1 worm cellular context compared by ENCODE assay signal in the genomic region with DNA sequence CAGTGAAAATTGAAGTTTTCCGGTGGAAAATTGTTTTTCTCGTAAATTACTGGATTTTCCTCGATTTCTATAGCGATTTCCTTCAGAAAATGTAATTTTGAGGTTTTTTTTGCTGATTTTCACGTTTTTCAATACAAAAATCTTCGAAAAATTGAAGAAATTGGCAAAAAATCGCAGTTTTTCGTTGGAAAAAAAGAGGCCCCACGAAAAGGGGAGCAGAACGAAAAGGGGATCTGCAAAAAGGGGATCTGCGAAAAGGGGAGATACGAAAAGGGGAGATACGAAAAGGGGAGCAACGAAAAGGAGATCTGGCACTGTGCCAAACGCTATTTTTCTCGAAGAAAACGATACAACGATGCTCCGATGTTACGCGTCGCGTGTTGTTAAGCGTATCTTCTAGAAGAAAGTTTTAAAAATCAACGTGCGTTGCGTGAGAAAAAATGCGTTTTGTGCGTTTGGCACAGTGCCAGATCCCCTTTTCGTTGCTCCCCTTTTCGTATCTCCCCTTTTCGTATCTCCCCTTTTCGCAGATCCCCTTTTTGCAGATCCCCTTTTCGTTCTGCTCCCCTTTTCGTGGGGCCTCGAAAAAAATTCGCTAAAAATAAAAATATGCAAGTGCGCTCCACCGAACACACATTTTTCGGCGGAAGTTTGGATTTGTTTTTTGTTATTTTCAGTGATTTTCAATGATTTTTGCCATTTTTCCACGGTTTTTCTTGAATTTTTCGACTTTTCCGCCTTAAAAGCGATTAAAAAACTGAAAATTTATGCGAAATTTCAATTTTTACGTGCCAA.
TF ChIP-seq lines count a peak whose summit lies in the region.

No protein-coding gene starts in this region.

TF ChIP-seq in whole organism, L1 larva, 84 proteins besides CTCF, POLR2A, EP300 and RAD21 (continued from another document):
- TF ChIP-seq lin-13 (GFP tag; optimal IDR thresholded peaks at IDR 0.05; lab: Kevin White, UChicago) (peak; percentile 41), pax-3 (tag; optimal IDR thresholded peaks at IDR 0.05; lab: Kevin White, UChicago) (peak; percentile 49), nhr-20 (tag; optimal IDR thresholded peaks at IDR 0.05; lab: Kevin White, UChicago) (peak; percentile 53), snu-23 (GFP tag; optimal IDR thresholded peaks at IDR 0.05; lab: Kevin White, UChicago) (peak; percentile 49), unc-98 (GFP tag; IDR thresholded peaks at IDR 0.05; lab: Robert Waterston, UW) (peak; percentile 62), nhr-19 (GFP tag; conservative IDR thresholded peaks at IDR 0.05; lab: Robert Waterston, UW) (peak; percentile 67), nhr-47 (tag; optimal IDR thresholded peaks at IDR 0.05; lab: Kevin White, UChicago) (peak; percentile 71), lsy-2 (tag; optimal IDR thresholded peaks at IDR 0.05; lab: Kevin White, UChicago) (peak in 1 of 2 experiments; percentile 50), ceh-88 (GFP tag; IDR thresholded peaks at IDR 0.05; lab: Robert Waterston, UW) (peak; percentile 71), dsc-1 (tag; optimal IDR thresholded peaks at IDR 0.05; lab: Kevin White, UChicago) (peak; percentile 25), xbp-1 (tag; optimal IDR thresholded peaks at IDR 0.05; lab: Kevin White, UChicago) (peak; percentile 45), ceh-82 (tag; optimal IDR thresholded peaks at IDR 0.05; lab: Kevin White, UChicago) (peak; percentile 15 to 36 (median 16)), tbx-2 (tag; optimal IDR thresholded peaks at IDR 0.05; lab: Kevin White, UChicago) (peak; percentile 44), sox-4 (tag; optimal IDR thresholded peaks at IDR 0.05; lab: Kevin White, UChicago) (peak; percentile 39), nhr-85 (tag; lab: Kevin White, UChicago) (peak; percentile 71), fkh-8 (tag; optimal IDR thresholded peaks at IDR 0.05; lab: Kevin White, UChicago) (peak; percentile 67), ceh-8 (GFP tag; optimal IDR thresholded peaks at IDR 0.05; lab: Kevin White, UChicago) (peak; percentile 12), nhr-71 (tag; optimal IDR thresholded peaks at IDR 0.05; lab: Kevin White, UChicago) (peak; percentile 67), efl-1 (optimal IDR thresholded peaks at IDR 0.05; lab: Kevin White, UChicago) (peak; percentile 50 to 76), efl-1 (GFP tag; optimal IDR thresholded peaks at IDR 0.05 in 1 of 2; lab: Kevin White, UChicago) (peak; percentile 84 to 98), elt-3 (tag; optimal IDR thresholded peaks at IDR 0.05; lab: Kevin White, UChicago) (peak in 1 of 6 experiments; percentile 31), lin-14 (GFP tag; optimal IDR thresholded peaks at IDR 0.05; lab: Kevin White, UChicago) (peak; percentile 56)
